Fruit fly (Drosophila melanogaster): ENCODE results near the gene CG5078.
A peak's percentile ranks its signal among the peaks of the same experiment; 100 is the strongest.

Gene CG5078

dm6 chr3L:20473021-20473799, 32.6 kb upstream of the CG5078 start, which contains the start of the genes CG32428 and CG5969 (continued):
- peak; percentile 45 for TF ChIP-seq Max (GFP tag; optimal IDR thresholded peaks at IDR 0.05)
- peak; percentile 59 for TF ChIP-seq stwl (tag; optimal IDR thresholded peaks at IDR 0.05)
- no peak for TF ChIP-seq Mad (GFP tag; optimal IDR thresholded peaks at IDR 0.05)
- TF ChIP-seq CG6854 (GFP tag; optimal IDR thresholded peaks at IDR 0.05): peak; percentile 7
- TF ChIP-seq BEAF-32 (GFP tag; optimal IDR thresholded peaks at IDR 0.05): peak; percentile 52
- peak; percentile 71 for TF ChIP-seq CG3847 (GFP tag; IDR thresholded peaks at IDR 0.05)
- TF ChIP-seq Six4 (GFP tag; optimal IDR thresholded peaks at IDR 0.05): peak; percentile 29
- no peak for TF ChIP-seq HmgD (GFP tag; optimal IDR thresholded peaks at IDR 0.05)
- no peak for TF ChIP-seq CG10543 (GFP tag; optimal IDR thresholded peaks at IDR 0.05)
- TF ChIP-seq wek (GFP tag; optimal IDR thresholded peaks at IDR 0.05): peak; percentile 51
- no peak for TF ChIP-seq schlank (tag; optimal IDR thresholded peaks at IDR 0.05)
- TF ChIP-seq lov (optimal IDR thresholded peaks at IDR 0.05): no peak
- no peak for TF ChIP-seq lov (GFP tag; IDR thresholded peaks at IDR 0.05)
- TF ChIP-seq croc (GFP tag; conservative IDR thresholded peaks at IDR 0.05): 0 out of 3 replicates have a peak, but pooled peaks have one; percentile 21
- TF ChIP-seq ERR (GFP tag; optimal IDR thresholded peaks at IDR 0.05): no peak
- peak; percentile 42 for TF ChIP-seq gsb-n (tag; optimal IDR thresholded peaks at IDR 0.05)
- TF ChIP-seq rib (GFP tag; IDR thresholded peaks at IDR 0.05): peak; percentile 77
- peak; percentile 4 for TF ChIP-seq chn (GFP tag; optimal IDR thresholded peaks at IDR 0.05)
- peak; percentile 52; the same call in 2 of the 3 replicates for TF ChIP-seq CG7357 (GFP tag; IDR thresholded peaks at IDR 0.05)
- TF ChIP-seq Neu2 (GFP tag; optimal IDR thresholded peaks at IDR 0.05; ENCODE audit: borderline replicate concordance): no peak
- TF ChIP-seq sd (tag; optimal IDR thresholded peaks at IDR 0.05): peak; percentile 69
- peak; percentile 12 for TF ChIP-seq CG7987 (GFP tag; optimal IDR thresholded peaks at IDR 0.05)
- no peak; the same call in 2 of the 3 replicates for TF ChIP-seq CG11695 (GFP tag; IDR thresholded peaks at IDR 0.05)
- TF ChIP-seq ase (GFP tag; IDR thresholded peaks at IDR 0.05): peak; percentile 50; the same call in 1 of the 3 replicates
- peak; percentile 19; the same call in 1 of the 3 replicates for TF ChIP-seq CG14050 (GFP tag; IDR thresholded peaks at IDR 0.05)
- peak; percentile 29 for TF ChIP-seq CG30431 (GFP tag; optimal IDR thresholded peaks at IDR 0.05)
- peak; percentile 21 for TF ChIP-seq Lhr (GFP tag; optimal IDR thresholded peaks at IDR 0.05)
- no peak for TF ChIP-seq TFAM (GFP tag; optimal IDR thresholded peaks at IDR 0.05)
- TF ChIP-seq ind (GFP tag; optimal IDR thresholded peaks at IDR 0.05): peak; percentile 68
- TF ChIP-seq CG7928 (GFP tag; optimal IDR thresholded peaks at IDR 0.05): peak; percentile 33
- no peak for TF ChIP-seq hbn (GFP tag; IDR thresholded peaks at IDR 0.05; ENCODE audit: partially characterized antibody)
- no peak for TF ChIP-seq Doc3 (GFP tag; IDR thresholded peaks at IDR 0.05; ENCODE audit: partially characterized antibody)
- peak; percentile 13 for TF ChIP-seq Ravus (GFP tag; IDR thresholded peaks at IDR 0.05)
- no peak for TF ChIP-seq tup (GFP tag; optimal IDR thresholded peaks at IDR 0.05)
- no peak for TF ChIP-seq abd-A (tag; optimal IDR thresholded peaks at IDR 0.05)
- no peak for TF ChIP-seq CG11398 (GFP tag; optimal IDR thresholded peaks at IDR 0.05)
- TF ChIP-seq CG12659 (GFP tag; optimal IDR thresholded peaks at IDR 0.05): peak; percentile 72
- peak; percentile 60; the same call in 1 of the 2 replicates for TF ChIP-seq E2f1 (GFP tag; IDR thresholded peaks at IDR 0.05)
- TF ChIP-seq dati (GFP tag; IDR thresholded peaks at IDR 0.05): no peak
- peak; percentile 0 for TF ChIP-seq CG8281 (tag; optimal IDR thresholded peaks at IDR 0.05)
- peak; percentile 28 for TF ChIP-seq CG1602 (GFP tag; optimal IDR thresholded peaks at IDR 0.05)
- peak; percentile 32 for TF ChIP-seq gcm (GFP tag; optimal IDR thresholded peaks at IDR 0.05)
- peak; percentile 65 for TF ChIP-seq CG10147 (GFP tag; optimal IDR thresholded peaks at IDR 0.05)
- TF ChIP-seq HLHmδ (GFP tag; optimal IDR thresholded peaks at IDR 0.05): peak; percentile 34
- no peak for TF ChIP-seq CG18011 (GFP tag; optimal IDR thresholded peaks at IDR 0.05)
- TF ChIP-seq H2.0 (GFP tag; IDR thresholded peaks at IDR 0.05): peak; percentile 71
- TF ChIP-seq Dp (GFP tag; optimal IDR thresholded peaks at IDR 0.05): peak; percentile 57
- no peak for TF ChIP-seq sc (optimal IDR thresholded peaks at IDR 0.05)
- TF ChIP-seq sc (GFP tag; optimal IDR thresholded peaks at IDR 0.05): no peak
